Fruit fly (Drosophila melanogaster): ENCODE measurements around the gene CG34164.

Gene CG34164

dm6 chr2L:12081118-12081665 is 25.0 kb downstream of the CG34164 start:
- TF ChIP-seq CG15710 (tag; optimal IDR thresholded peaks at IDR 0.05) (no peak), CG12605 (GFP tag; IDR thresholded peaks at IDR 0.05) (no peak), fd96Ca (GFP tag; IDR thresholded peaks at IDR 0.05) (no peak), CG9948 (tag; optimal IDR thresholded peaks at IDR 0.05) (no peak), Snoo (tag; optimal IDR thresholded peaks at IDR 0.05) (no peak), CG4496 (GFP tag; IDR thresholded peaks at IDR 0.05) (no peak), CG13204 (GFP tag; optimal IDR thresholded peaks at IDR 0.05) (no peak), CG8159 (tag; optimal IDR thresholded peaks at IDR 0.05) (no peak)

dm6 chr2L:12085010-12085409 is 28.9 kb downstream of the CG34164 start:
- TF ChIP-seq CG34367 (tag; optimal IDR thresholded peaks at IDR 0.05), result no peak

- no peak for TF ChIP-seq Pif1A (GFP tag; optimal IDR thresholded peaks at IDR 0.05)
- TF ChIP-seq Snoo (tag; optimal IDR thresholded peaks at IDR 0.05), result no peak
- TF ChIP-seq CG9948 (tag; optimal IDR thresholded peaks at IDR 0.05), result no peak
- no peak for TF ChIP-seq CG17806 (tag; optimal IDR thresholded peaks at IDR 0.05)
- no peak for TF ChIP-seq CG12605 (GFP tag; IDR thresholded peaks at IDR 0.05)
- no peak for TF ChIP-seq CG14655 (GFP tag; optimal IDR thresholded peaks at IDR 0.05)
- no peak for TF ChIP-seq Pif1B (GFP tag; optimal IDR thresholded peaks at IDR 0.05)
- TF ChIP-seq CG32121 (GFP tag; IDR thresholded peaks at IDR 0.05), result no peak
- TF ChIP-seq CG8159 (tag; optimal IDR thresholded peaks at IDR 0.05), result no peak
- TF ChIP-seq CG8301 (tag; optimal IDR thresholded peaks at IDR 0.05), result no peak
- no peak for TF ChIP-seq Ets98B (GFP tag; IDR thresholded peaks at IDR 0.05)
- no peak for TF ChIP-seq CG13204 (GFP tag; optimal IDR thresholded peaks at IDR 0.05)
- no peak for TF ChIP-seq CG4496 (GFP tag; IDR thresholded peaks at IDR 0.05)
- TF ChIP-seq CG10348 (GFP tag; IDR thresholded peaks at IDR 0.05), result no peak
- no peak for TF ChIP-seq CG15710 (tag; optimal IDR thresholded peaks at IDR 0.05)
- TF ChIP-seq D1 (tag; optimal IDR thresholded peaks at IDR 0.05), result no peak
- no peak for TF ChIP-seq rn (GFP tag; IDR thresholded peaks at IDR 0.05)
- TF ChIP-seq fd96Ca (GFP tag; IDR thresholded peaks at IDR 0.05), result no peak
These were observed 29.5 kb downstream of the CG34164 start, which contains the start of gene prd for dm6 chr2L:12085619-12086171. prd (minus strand) TSS chr2L:12085827.

dm6 chr2L:12087442-12087841 is 31.3 kb downstream of the CG34164 start:
- TF ChIP-seq CG10348 (GFP tag; IDR thresholded peaks at IDR 0.05) (no peak), CG8301 (tag; optimal IDR thresholded peaks at IDR 0.05) (no peak), CG12605 (GFP tag; IDR thresholded peaks at IDR 0.05) (no peak), fd96Ca (GFP tag; IDR thresholded peaks at IDR 0.05) (no peak), Snoo (tag; optimal IDR thresholded peaks at IDR 0.05) (no peak), CG8159 (tag; optimal IDR thresholded peaks at IDR 0.05) (no peak), Pif1A (GFP tag; optimal IDR thresholded peaks at IDR 0.05) (no peak), Ets98B (GFP tag; IDR thresholded peaks at IDR 0.05) (no peak), rn (GFP tag; IDR thresholded peaks at IDR 0.05) (no peak), CG9948 (tag; optimal IDR thresholded peaks at IDR 0.05) (no peak), CG13204 (GFP tag; optimal IDR thresholded peaks at IDR 0.05) (no peak)

dm6 chr2L:12089145-12089544 is 33.0 kb downstream of the CG34164 start:
- TF ChIP-seq CG12605 (GFP tag; IDR thresholded peaks at IDR 0.05), result no peak
- no peak for TF ChIP-seq CG9948 (tag; optimal IDR thresholded peaks at IDR 0.05)
- no peak for TF ChIP-seq D1 (tag; optimal IDR thresholded peaks at IDR 0.05)
- TF ChIP-seq Pif1B (GFP tag; optimal IDR thresholded peaks at IDR 0.05), result no peak
- TF ChIP-seq rn (GFP tag; IDR thresholded peaks at IDR 0.05), result no peak
- no peak for TF ChIP-seq CG17806 (tag; optimal IDR thresholded peaks at IDR 0.05)
- TF ChIP-seq Ets98B (GFP tag; IDR thresholded peaks at IDR 0.05), result no peak
- TF ChIP-seq gl (tag; optimal IDR thresholded peaks at IDR 0.05), result no peak
- TF ChIP-seq CG4496 (GFP tag; IDR thresholded peaks at IDR 0.05), result no peak
- no peak for TF ChIP-seq CG14655 (GFP tag; optimal IDR thresholded peaks at IDR 0.05)
- no peak for TF ChIP-seq CG8159 (tag; optimal IDR thresholded peaks at IDR 0.05)
- TF ChIP-seq CG32121 (GFP tag; IDR thresholded peaks at IDR 0.05), result no peak
- no peak for TF ChIP-seq CG13204 (GFP tag; optimal IDR thresholded peaks at IDR 0.05)
- TF ChIP-seq EcR (GFP tag; optimal IDR thresholded peaks at IDR 0.05), result no peak
- no peak for TF ChIP-seq Snoo (tag; optimal IDR thresholded peaks at IDR 0.05)
- TF ChIP-seq CG15710 (tag; optimal IDR thresholded peaks at IDR 0.05), result no peak
- no peak for TF ChIP-seq Pif1A (GFP tag; optimal IDR thresholded peaks at IDR 0.05)
- TF ChIP-seq CG8301 (tag; optimal IDR thresholded peaks at IDR 0.05), result no peak
- no peak for TF ChIP-seq CG10348 (GFP tag; IDR thresholded peaks at IDR 0.05)
- no peak for TF ChIP-seq CG34367 (tag; optimal IDR thresholded peaks at IDR 0.05)

dm6 chr2L:12091522-12091921 is 35.4 kb downstream of the CG34164 start, which contains the start of gene Pex19:
Pex19 (plus strand) TSS chr2L:12091822.
- TF ChIP-seq CG14655 (GFP tag; optimal IDR thresholded peaks at IDR 0.05) (no peak), Ets98B (GFP tag; IDR thresholded peaks at IDR 0.05) (no peak), Pif1A (GFP tag; optimal IDR thresholded peaks at IDR 0.05) (no peak), fd96Ca (GFP tag; IDR thresholded peaks at IDR 0.05) (no peak), CG13204 (GFP tag; optimal IDR thresholded peaks at IDR 0.05) (no peak), CG17806 (tag; optimal IDR thresholded peaks at IDR 0.05) (no peak), gl (tag; optimal IDR thresholded peaks at IDR 0.05) (no peak), CG4496 (GFP tag; IDR thresholded peaks at IDR 0.05) (no peak), CG10348 (GFP tag; IDR thresholded peaks at IDR 0.05) (no peak), EcR (GFP tag; optimal IDR thresholded peaks at IDR 0.05) (no peak), CG9948 (tag; optimal IDR thresholded peaks at IDR 0.05) (no peak), Pif1B (GFP tag; optimal IDR thresholded peaks at IDR 0.05) (no peak), CG32121 (GFP tag; IDR thresholded peaks at IDR 0.05) (no peak), CG8301 (tag; optimal IDR thresholded peaks at IDR 0.05) (no peak), CG8159 (tag; optimal IDR thresholded peaks at IDR 0.05) (no peak), CG15710 (tag; optimal IDR thresholded peaks at IDR 0.05) (no peak), Snoo (tag; optimal IDR thresholded peaks at IDR 0.05) (no peak), rn (GFP tag; IDR thresholded peaks at IDR 0.05) (no peak)
